Fruit fly (Drosophila melanogaster): ENCODE measurements around the gene CBP.

CBP gene

dm6 chrX:7304798-7305447, 32.2 kb upstream of the CBP start:
- TF ChIP-seq dsx (GFP tag; optimal IDR thresholded peaks at IDR 0.05; ENCODE audit: poor library complexity, severe bottlenecking) = peak; percentile 65
- TF ChIP-seq CG6854 (GFP tag; optimal IDR thresholded peaks at IDR 0.05) = peak; percentile 50
- no peak for TF ChIP-seq CG3032 (tag; optimal IDR thresholded peaks at IDR 0.05)
- no peak for TF ChIP-seq Sox14 (GFP tag; optimal IDR thresholded peaks at IDR 0.05)
- peak; percentile 44 for TF ChIP-seq spab (GFP tag; optimal IDR thresholded peaks at IDR 0.05)
- no peak for TF ChIP-seq svp (GFP tag)
- no peak for TF ChIP-seq lz (GFP tag; optimal IDR thresholded peaks at IDR 0.05)
- TF ChIP-seq Ets96B (tag; optimal IDR thresholded peaks at IDR 0.05) = peak; percentile 22
- TF ChIP-seq CG32006 (GFP tag; optimal IDR thresholded peaks at IDR 0.05) = no peak
- TF ChIP-seq OdsH (GFP tag; optimal IDR thresholded peaks at IDR 0.05) = no peak
- no peak for TF ChIP-seq Sox15 (GFP tag; optimal IDR thresholded peaks at IDR 0.05)
- peak; percentile 47 for TF ChIP-seq vri (GFP tag; optimal IDR thresholded peaks at IDR 0.05)
- TF ChIP-seq net (GFP tag; optimal IDR thresholded peaks at IDR 0.05) = no peak
- TF ChIP-seq salr (GFP tag; optimal IDR thresholded peaks at IDR 0.05) = no peak
- no peak for TF ChIP-seq dac (GFP tag; optimal IDR thresholded peaks at IDR 0.05)
- no peak for TF ChIP-seq fd85E (GFP tag; optimal IDR thresholded peaks at IDR 0.05)
- TF ChIP-seq CG11762 (GFP tag; optimal IDR thresholded peaks at IDR 0.05; ENCODE audit: insufficient read depth) = no peak
- no peak for TF ChIP-seq CG8632 (GFP tag; optimal IDR thresholded peaks at IDR 0.05)
- no peak for TF ChIP-seq Hr39 (GFP tag; optimal IDR thresholded peaks at IDR 0.05)
- TF ChIP-seq CG4318 (GFP tag; optimal IDR thresholded peaks at IDR 0.05) = no peak
- no peak for TF ChIP-seq CG10631 (GFP tag; optimal IDR thresholded peaks at IDR 0.05)
- peak; percentile 42 for TF ChIP-seq CG10669 (GFP tag; optimal IDR thresholded peaks at IDR 0.05)
- no peak for TF ChIP-seq Hr4 (GFP tag; optimal IDR thresholded peaks at IDR 0.05)
- peak; percentile 73 for TF ChIP-seq CG9139 (GFP tag; optimal IDR thresholded peaks at IDR 0.05)
- no peak for TF ChIP-seq fkh (GFP tag; optimal IDR thresholded peaks at IDR 0.05)
- peak; percentile 68 for TF ChIP-seq CG6808 (GFP tag; optimal IDR thresholded peaks at IDR 0.05)
- TF ChIP-seq achi (GFP tag; optimal IDR thresholded peaks at IDR 0.05) = no peak
- TF ChIP-seq CG34406 (GFP tag; optimal IDR thresholded peaks at IDR 0.05) = no peak
- TF ChIP-seq Smox (GFP tag; optimal IDR thresholded peaks at IDR 0.05) = no peak
- peak; percentile 45 for TF ChIP-seq CG16779 (tag; optimal IDR thresholded peaks at IDR 0.05)
- no peak for TF ChIP-seq Ets21C (GFP tag; optimal IDR thresholded peaks at IDR 0.05)
- TF ChIP-seq Blimp-1 (GFP tag; optimal IDR thresholded peaks at IDR 0.05) = no peak
- TF ChIP-seq CG15336 (GFP tag; IDR thresholded peaks at IDR 0.05) = no peak
- TF ChIP-seq CG6792 (GFP tag; optimal IDR thresholded peaks at IDR 0.05) = no peak
- TF ChIP-seq Sox102F (GFP tag; optimal IDR thresholded peaks at IDR 0.05) = no peak
- TF ChIP-seq pdm3 (GFP tag; optimal IDR thresholded peaks at IDR 0.05) = no peak
- peak; percentile 36 for TF ChIP-seq CG1621 (tag; optimal IDR thresholded peaks at IDR 0.05)
- peak; percentile 73; the same call in 2 of the 3 replicates for TF ChIP-seq CG6163 (GFP tag; IDR thresholded peaks at IDR 0.05)
- no peak for TF ChIP-seq cyc (GFP tag; optimal IDR thresholded peaks at IDR 0.05)
- TF ChIP-seq CG7368 (GFP tag; optimal IDR thresholded peaks at IDR 0.05) = no peak
- TF ChIP-seq acj6 (GFP tag; optimal IDR thresholded peaks at IDR 0.05) = no peak
- TF ChIP-seq Met (GFP tag; optimal IDR thresholded peaks at IDR 0.05) = peak; percentile 22
- TF ChIP-seq Hr38 (GFP tag; optimal IDR thresholded peaks at IDR 0.05) = no peak
- TF ChIP-seq CG8319 (GFP tag; optimal IDR thresholded peaks at IDR 0.05) = no peak
- no peak for TF ChIP-seq CG31627 (GFP tag; optimal IDR thresholded peaks at IDR 0.05)
- no peak for TF ChIP-seq CG11902 (GFP tag; optimal IDR thresholded peaks at IDR 0.05)
- no peak for TF ChIP-seq CG8119 (GFP tag; IDR thresholded peaks at IDR 0.05)
- TF ChIP-seq Eip78C (GFP tag) = peak; percentile 37
- peak; percentile 35 for TF ChIP-seq esn (GFP tag; optimal IDR thresholded peaks at IDR 0.05)
- TF ChIP-seq eg (GFP tag; IDR thresholded peaks at IDR 0.05) = no peak
- no peak for TF ChIP-seq Lpt (GFP tag; optimal IDR thresholded peaks at IDR 0.05)
- peak; percentile 77 to 80 for TF ChIP-seq ss (GFP tag; optimal IDR thresholded peaks at IDR 0.05)

All from whole organism, prepupa.